Worm (Caenorhabditis elegans) whole organism, L4 larva: ENCODE measurements around the gene F53H2.3.

Experiments
- F10B5.3 ChIP-seq: sonication (generic microtip); optimal IDR thresholded peaks from 2 replicates; lab custom pipeline; 2016; ENCODE audit warnings: mild to moderate bottlenecking, missing genetic modification characterization, missing compliant biosample characterization
- F44E2.7 ChIP-seq: fragments of 200-800 bp; sonication (Bioruptor generic); IDR thresholded peaks from 2 replicates; pipeline ENCODE4 v2.1.2; 2022; ENCODE audit warnings: missing genetic modification characterization, missing compliant biosample characterization
- Y105C5A.15 ChIP-seq: fragments of 200-800 bp; sonication (Bioruptor generic); IDR thresholded peaks from 2 replicates; pipeline ENCODE4 v1.3.6; 2022; ENCODE audit warnings: missing genetic modification characterization, missing compliant biosample characterization
- Y48G9A.11 ChIP-seq: fragments of 200-800 bp; sonication (Bioruptor generic); IDR thresholded peaks from 2 replicates; pipeline ENCODE4 v1.3.6; 2022; ENCODE audit warnings: missing genetic modification reagents, missing genetic modification characterization, missing compliant biosample characterization
- aha-1 ChIP-seq: fragments of 150-350 bp; peaks from one replicate; lab custom pipeline; 2014; ENCODE audit warnings: missing biosample characterization, missing genetic modification characterization
- aly-2 ChIP-seq: sonication (generic microtip); optimal IDR thresholded peaks from 2 replicates; lab custom pipeline; 2018; ENCODE audit warnings: missing biosample characterization, missing genetic modification characterization
- attf-4 ChIP-seq: sonication (generic microtip); optimal IDR thresholded peaks from 3 replicates; lab custom pipeline; 2017; ENCODE audit warnings: missing biosample characterization, missing genetic modification characterization
- daf-12 ChIP-seq: fragments of 150-350 bp; optimal IDR thresholded peaks from 2 replicates; lab custom pipeline; 2014; ENCODE audit warnings: missing biosample characterization, missing genetic modification reagents, missing genetic modification characterization
- daf-16 ChIP-seq, 3 experiments: sonication (generic microtip); optimal IDR thresholded peaks; 2 replicates each; lab custom pipeline; 2016 to 2017; ENCODE audit warnings: missing genetic modification characterization in 3 of 3, missing genetic modification reagents in 3 of 3, mild to moderate bottlenecking in 2 of 3, missing compliant biosample characterization in 2 of 3, missing biosample characterization in 1 of 3, moderate library complexity in 1 of 3
- daf-19 ChIP-seq: fragments of 200-800 bp; sonication (Bioruptor generic); conservative IDR thresholded peaks from 2 replicates; pipeline ENCODE4 v1.3.6; 2022; ENCODE audit warnings: missing genetic modification characterization, missing compliant biosample characterization
- daf-8 ChIP-seq: fragments of 200-800 bp; sonication (Bioruptor generic); IDR thresholded peaks from 2 replicates; pipeline ENCODE4 v1.3.6; 2022; ENCODE audit warnings: missing genetic modification characterization, missing compliant biosample characterization
- dmd-9 ChIP-seq: fragments of 200-800 bp; sonication (Bioruptor generic); IDR thresholded peaks from 2 replicates; pipeline ENCODE4 v1.3.6; 2022; ENCODE audit warnings: missing genetic modification reagents, missing genetic modification characterization, missing compliant biosample characterization
- dpl-1 ChIP-seq: fragments of 150-350 bp; optimal IDR thresholded peaks from 2 replicates; lab custom pipeline; 2014; ENCODE audit warnings: missing biosample characterization, missing genetic modification reagents, missing genetic modification characterization
- duxl-1 ChIP-seq: sonication (generic microtip); optimal IDR thresholded peaks from 2 replicates; lab custom pipeline; 2016; ENCODE audit warnings: mild to moderate bottlenecking, missing genetic modification characterization, moderate library complexity, missing compliant biosample characterization; ENCODE audit not compliant: poor library complexity
- dve-1 ChIP-seq: sonication (generic microtip); optimal IDR thresholded peaks from 2 replicates; lab custom pipeline; 2017; ENCODE audit warnings: antibody characterized with exemption, mild to moderate bottlenecking, missing genetic modification characterization, missing compliant biosample characterization; ENCODE audit not compliant: insufficient read depth
- egl-43 ChIP-seq: fragments of 200-800 bp; sonication (Bioruptor generic); IDR thresholded peaks from 2 replicates; pipeline ENCODE4 v1.3.6; 2022; ENCODE audit warnings: missing genetic modification reagents, missing genetic modification characterization, missing compliant biosample characterization
- fkh-10 ChIP-seq: fragments of 150-350 bp; optimal IDR thresholded peaks from 2 replicates; lab custom pipeline; 2014; ENCODE audit warnings: missing biosample characterization, missing genetic modification reagents, missing genetic modification characterization
- hlh-11 ChIP-seq: fragments of 200-800 bp; sonication (Bioruptor generic); optimal IDR thresholded peaks from 2 replicates; lab custom pipeline; 2018; ENCODE audit warnings: mild to moderate bottlenecking, missing genetic modification characterization, missing compliant biosample characterization
- lim-7 ChIP-seq: fragments of 200-800 bp; sonication (Bioruptor generic); IDR thresholded peaks from 2 replicates; pipeline ENCODE4 v1.3.6; 2022; ENCODE audit warnings: missing genetic modification characterization, missing compliant biosample characterization
- lin-1 ChIP-seq: fragments of 200-800 bp; sonication (Bioruptor generic); IDR thresholded peaks from 2 replicates; pipeline ENCODE4 v1.3.6; 2022; ENCODE audit warnings: missing genetic modification reagents, missing genetic modification characterization, missing compliant biosample characterization
- lin-15B ChIP-seq: fragments of 150-350 bp; sonication (generic microtip); optimal IDR thresholded peaks from 3 replicates; lab custom pipeline; 2014; ENCODE audit warnings: missing biosample characterization, missing genetic modification characterization
- lsy-2 ChIP-seq, 2 experiments: fragments of 150-350 bp in 1 of 2; sonication (generic microtip) in 1 of 2; optimal IDR thresholded peaks; 2 replicates each; lab custom pipeline; 2014 to 2017; ENCODE audit warnings: missing biosample characterization in 2 of 2, missing genetic modification characterization in 2 of 2
- mxl-3 ChIP-seq: fragments of 200-800 bp; sonication (Bioruptor generic); optimal IDR thresholded peaks from 2 replicates; lab custom pipeline; 2018; ENCODE audit warnings: mild to moderate bottlenecking, missing genetic modification characterization, missing compliant biosample characterization
- nhr-102 ChIP-seq: sonication (generic microtip); optimal IDR thresholded peaks from 2 replicates; lab custom pipeline; 2016; ENCODE audit warnings: mild to moderate bottlenecking, missing genetic modification characterization, moderate library complexity, missing compliant biosample characterization
- nhr-11 ChIP-seq: fragments of 150-350 bp; optimal IDR thresholded peaks from 2 replicates; lab custom pipeline; 2014; ENCODE audit warnings: missing biosample characterization, missing genetic modification characterization
- nhr-25 ChIP-seq: sonication (generic microtip); optimal IDR thresholded peaks from 2 replicates; lab custom pipeline; 2017; ENCODE audit warnings: missing genetic modification characterization, mild to moderate bottlenecking, missing compliant biosample characterization, antibody characterized with exemption, moderate library complexity, borderline replicate concordance; ENCODE audit not compliant: insufficient read depth
- nhr-28 ChIP-seq: fragments of 150-350 bp; optimal IDR thresholded peaks from 2 replicates; lab custom pipeline; 2014; ENCODE audit warnings: missing biosample characterization, missing genetic modification characterization
- php-3 ChIP-seq: fragments of 200-800 bp; sonication (Bioruptor generic); IDR thresholded peaks from 2 replicates; pipeline ENCODE4 v1.3.6; 2022; ENCODE audit warnings: missing genetic modification reagents, missing genetic modification characterization, missing compliant biosample characterization
- set-16 ChIP-seq: fragments of 200-800 bp; sonication (Bioruptor generic); IDR thresholded peaks from 2 replicates; pipeline ENCODE4 v1.3.6; 2022; ENCODE audit warnings: missing genetic modification reagents, missing genetic modification characterization, missing compliant biosample characterization
- unc-130 ChIP-seq: sonication (generic microtip); optimal IDR thresholded peaks from 2 replicates; lab custom pipeline; 2016; ENCODE audit warnings: missing genetic modification reagents, missing genetic modification characterization, missing compliant biosample characterization
- unc-39 ChIP-seq: sonication (generic microtip); optimal IDR thresholded peaks from 2 replicates; lab custom pipeline; 2017; ENCODE audit warnings: missing biosample characterization, missing genetic modification characterization
- unc-62 ChIP-seq, 3 experiments: fragments of 150-350 bp in 1 of 3; sonication (generic microtip); optimal IDR thresholded peaks in 2 of 3; peaks in 1 of 3; 1 replicate in 1 of 3; 2 replicates in 2 of 3; lab custom pipeline; 2014 to 2017; ENCODE audit warnings: missing biosample characterization in 3 of 3, missing genetic modification characterization in 3 of 3, missing genetic modification reagents in 3 of 3, missing genotype in 1 of 3

F53H2.3 gene

DNA sequence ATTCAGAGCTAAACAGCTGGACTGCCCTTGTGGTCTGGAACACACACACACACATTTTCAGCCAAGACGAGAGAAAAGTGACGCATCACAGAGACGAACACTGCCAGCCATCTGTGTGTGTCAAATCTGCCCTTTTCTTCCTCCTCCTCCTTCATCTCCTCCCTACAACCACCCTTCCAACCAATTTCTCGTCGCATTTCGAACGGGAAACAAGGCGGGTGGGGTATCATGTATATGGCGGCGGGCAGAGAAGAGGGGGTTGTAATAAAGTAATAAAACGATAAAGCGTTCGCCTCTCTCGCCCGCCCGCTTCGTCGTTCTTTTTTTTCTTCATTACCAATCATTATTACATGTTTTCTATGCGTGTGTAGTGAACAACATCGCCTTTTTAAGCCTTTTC lies 1.3 kb downstream of the F53H2.3 start:
- peak; percentile 8 for TF ChIP-seq duxl-1 (tag; lab: Kevin White, UChicago)
- no peak for TF ChIP-seq daf-19 (GFP tag; lab: Robert Waterston, UW)
- TF ChIP-seq hlh-11 (tag; lab: Kevin White, UChicago) = peak; percentile 2
- TF ChIP-seq php-3 = 0 out of 2 replicates have a peak, but pooled peaks have one; percentile 7
- peak in 1 of 2 experiments; percentile 41 for TF ChIP-seq unc-62 (GFP tag; optimal IDR thresholded peaks at IDR 0.05 in 1 of 2; lab: Kevin White, UChicago)
- TF ChIP-seq unc-62 (tag; optimal IDR thresholded peaks at IDR 0.05; lab: Kevin White, UChicago) = no peak
- peak; percentile 17 for TF ChIP-seq mxl-3 (GFP tag; lab: Kevin White, UChicago)
- TF ChIP-seq attf-4 = no peak
- TF ChIP-seq dve-1 (tag; lab: Kevin White, UChicago) = peak; percentile 30
- TF ChIP-seq egl-43 = 0 out of 2 replicates have a peak, but pooled peaks have one; percentile 33
- TF ChIP-seq nhr-28 (tag; lab: Kevin White, UChicago) = peak; percentile 5

DNA sequence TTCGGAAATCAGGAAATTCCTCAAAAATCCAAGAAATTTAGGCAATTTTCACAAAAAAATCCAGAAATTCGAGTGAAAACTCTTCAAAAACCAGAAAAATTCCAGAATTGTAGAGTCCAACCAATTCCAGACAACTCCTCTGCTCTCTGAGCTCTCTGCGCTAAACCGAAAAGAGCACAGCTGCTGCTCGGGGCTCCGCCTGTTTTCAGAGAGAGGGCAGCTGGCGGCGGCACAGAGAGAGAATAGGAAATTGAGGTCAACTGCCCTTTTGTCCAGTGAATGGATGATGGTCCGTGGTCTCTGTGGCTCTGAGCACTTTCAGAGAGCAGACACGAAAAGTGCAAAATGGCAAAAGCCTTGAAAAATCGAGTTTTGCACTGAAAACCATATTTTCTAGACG lies 2.5 kb downstream of the F53H2.3 start:
- peak; percentile 50; the same call in 1 of the 2 replicates for TF ChIP-seq set-16
- no peak for TF ChIP-seq fkh-10
- TF ChIP-seq Y48G9A.11 (GFP tag; lab: Robert Waterston, UW) = no peak

DNA sequence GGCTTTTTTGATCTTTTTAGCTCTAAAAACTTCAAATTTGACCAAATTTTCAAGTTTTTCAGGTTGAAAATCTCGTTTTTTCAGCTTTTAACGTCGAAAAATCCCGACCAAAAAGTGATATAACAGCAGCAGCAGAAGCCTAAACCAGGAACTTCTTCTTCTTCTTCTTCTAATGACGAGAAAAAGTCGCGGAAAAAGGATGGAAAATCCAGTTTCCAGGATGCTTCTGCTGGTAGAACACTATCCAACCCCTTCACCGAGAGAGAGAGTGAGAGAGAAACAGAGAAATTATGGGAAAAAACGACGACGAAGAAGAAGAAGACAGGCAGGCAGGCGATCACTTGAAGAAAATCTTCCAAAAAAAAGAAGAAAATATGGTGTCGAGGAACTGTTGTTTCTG lies 4.7 kb downstream of the F53H2.3 start:
- TF ChIP-seq aha-1 (tag; lab: Kevin White, UChicago) = peak; percentile 64
- no peak for TF ChIP-seq F10B5.3 (tag; lab: Kevin White, UChicago)
- TF ChIP-seq, all 104 proteins: peak for 1

DNA sequence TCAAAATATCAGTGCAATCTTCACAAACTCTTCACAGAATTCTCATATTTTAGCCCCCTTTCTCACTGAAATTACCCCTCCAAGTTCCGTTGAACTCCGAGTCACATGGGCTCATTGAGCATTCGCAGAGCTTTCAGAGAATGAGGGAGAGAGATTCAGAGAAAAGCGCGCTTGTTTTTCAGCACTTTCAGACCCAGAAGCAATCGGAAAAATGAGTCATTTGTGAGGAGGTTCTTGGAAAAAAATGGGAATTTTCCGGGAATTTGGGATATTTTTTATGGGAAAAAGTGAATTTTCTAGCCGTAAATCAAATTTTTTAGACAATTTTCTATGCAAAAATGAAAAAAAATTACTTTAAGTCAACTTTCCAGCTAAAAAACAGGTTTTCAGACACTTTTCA lies 8.7 kb downstream of the F53H2.3 start:
- no peak for TF ChIP-seq unc-39 (tag; lab: Kevin White, UChicago)
- TF ChIP-seq aha-1 (tag; lab: Kevin White, UChicago) = peak; percentile 62
- peak; percentile 74 for TF ChIP-seq nhr-11 (tag; lab: Kevin White, UChicago)
- TF ChIP-seq unc-130 = no peak
- no peak for TF ChIP-seq dpl-1 (GFP tag; lab: Kevin White, UChicago)
- peak; percentile 51; the same call in 1 of the 2 replicates for TF ChIP-seq egl-43
- peak in 1 of 2 experiments; percentile 29 for TF ChIP-seq lsy-2 (tag; optimal IDR thresholded peaks at IDR 0.05; lab: Kevin White, UChicago)

DNA sequence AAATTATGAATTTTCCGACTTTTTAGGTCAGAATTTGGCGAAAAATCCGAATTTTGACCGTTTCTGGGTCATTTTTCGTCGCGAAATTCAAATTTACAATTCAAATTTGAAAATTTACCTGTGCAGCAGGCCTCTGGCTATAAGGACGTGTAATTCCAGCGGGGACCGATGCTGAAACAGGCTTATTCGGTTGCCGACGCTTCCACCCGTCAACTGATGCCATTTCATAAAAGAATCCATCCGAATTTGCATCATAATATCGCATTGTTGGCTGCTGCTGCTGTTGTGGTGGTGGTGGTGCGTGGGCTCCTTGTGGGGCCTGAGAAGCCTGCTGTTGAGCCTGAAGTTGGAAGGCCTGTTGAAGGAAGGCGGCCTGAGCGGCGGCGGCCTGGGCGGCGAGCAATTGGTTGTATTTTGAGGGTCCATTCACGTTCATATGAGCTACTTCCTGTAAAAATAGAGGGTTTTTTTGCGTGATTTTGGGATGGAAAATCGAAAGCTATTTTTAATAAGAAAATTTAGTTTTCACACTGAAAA lies 12.0 kb downstream of the F53H2.3 start:
- peak; percentile 77 for TF ChIP-seq set-16
- TF ChIP-seq F44E2.7 = 0 out of 2 replicates have a peak, but pooled peaks have one; percentile 28
- 0 out of 2 replicates have a peak, but pooled peaks have one; percentile 37 for TF ChIP-seq dmd-9 (GFP tag; lab: Robert Waterston, UW)
- TF ChIP-seq Y105C5A.15 (GFP tag; lab: Robert Waterston, UW) = no peak
- 0 out of 2 replicates have a peak, but pooled peaks have one; percentile 9 for TF ChIP-seq egl-43
- TF ChIP-seq aly-2 (tag; lab: Kevin White, UChicago) = no peak

DNA sequence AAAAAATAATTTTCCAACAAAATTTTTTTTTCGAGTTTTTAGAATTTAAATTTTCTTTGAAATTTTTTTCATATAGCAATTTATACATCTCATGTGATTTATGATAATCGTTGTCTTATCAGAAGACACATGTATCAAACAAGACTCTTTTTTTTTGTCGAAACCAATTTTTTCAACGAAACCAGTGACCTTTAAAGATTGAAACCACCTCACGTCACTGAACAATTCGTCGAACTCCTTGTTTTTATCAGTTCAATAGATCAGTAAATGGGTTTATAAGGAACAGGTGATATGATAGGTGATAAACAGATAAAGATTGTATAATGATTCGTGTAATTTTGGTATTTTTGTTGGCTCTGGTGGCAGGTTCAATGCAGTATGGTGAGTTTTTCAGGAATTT lies 17.8 kb downstream of the F53H2.3 start, which contains the start of gene cnc-7:
Gene cnc-7, plus strand, starts transcription at position 301 of the 400 bp plus-strand sequence.
- no peak for TF ChIP-seq nhr-102
- TF ChIP-seq hlh-11 (tag; lab: Kevin White, UChicago) = no peak
- TF ChIP-seq lim-7 (GFP tag; lab: Robert Waterston, UW) = no peak
- no peak for TF ChIP-seq nhr-25 (tag; lab: Kevin White, UChicago)
- TF ChIP-seq daf-12 (tag; lab: Kevin White, UChicago) = no peak

DNA sequence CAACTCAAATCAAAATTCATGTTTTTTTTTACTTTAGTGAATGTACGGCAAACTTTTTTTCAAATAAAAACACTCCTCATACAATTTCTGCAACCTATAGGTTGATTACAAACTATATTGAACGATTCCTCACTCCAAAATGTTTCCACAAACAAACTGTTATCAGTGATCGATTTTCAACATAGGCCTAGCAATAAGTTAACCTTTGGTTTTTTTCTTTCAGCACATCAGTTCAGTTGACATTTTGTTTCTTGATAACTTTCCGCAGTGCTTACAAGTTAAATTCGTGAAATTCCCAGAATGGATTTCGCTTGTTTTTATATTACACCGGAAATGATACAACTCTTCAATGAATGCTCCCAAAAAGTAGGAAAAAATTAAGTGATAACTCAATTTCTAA lies 24.1 kb downstream of the F53H2.3 start, which contains the start of gene F53H2.1:
Gene F53H2.1, plus strand, starts transcription at position 301 of the 400 bp plus-strand sequence.
- TF ChIP-seq daf-16 (GFP tag; optimal IDR thresholded peaks at IDR 0.05; lab: Kevin White, UChicago) (no peak), daf-16 (tag; optimal IDR thresholded peaks at IDR 0.05; lab: Kevin White, UChicago) (peak; percentile 25), Y48G9A.11 (GFP tag; lab: Robert Waterston, UW) (no peak), lin-1 (GFP tag; lab: Robert Waterston, UW) (no peak), lin-15B (tag; lab: Kevin White, UChicago) (no peak), daf-8 (GFP tag; lab: Robert Waterston, UW) (no peak)
- TF ChIP-seq, all 104 proteins: peak for 1
